Worm (Caenorhabditis elegans) whole organism, L1 larva: ENCODE data around the gene ifb-1.

Experiments used
- aha-1 ChIP-seq: fragments of 150-350 bp; optimal IDR thresholded peaks from 2 replicates; lab custom pipeline; 2014; ENCODE audit warnings: missing biosample characterization, missing genetic modification characterization
- unc-86 ChIP-seq: sonication (generic microtip); optimal IDR thresholded peaks from 2 replicates; lab custom pipeline; 2016; ENCODE audit warnings: missing genetic modification characterization, missing compliant biosample characterization

ce11 chrII:5749733-5750238 lies 15.6 kb upstream of the ifb-1 start, which contains the start of gene ifb-2:
- TF ChIP-seq unc-86 (tag; lab: Kevin White, UChicago) (no peak), aha-1 (tag; lab: Kevin White, UChicago) (no peak)
